Worm (Caenorhabditis elegans): ENCODE results near the gene R03D7.2.
A peak's percentile ranks its signal among the peaks of the same experiment; 100 is the strongest.

R03D7.2 gene

DNA sequence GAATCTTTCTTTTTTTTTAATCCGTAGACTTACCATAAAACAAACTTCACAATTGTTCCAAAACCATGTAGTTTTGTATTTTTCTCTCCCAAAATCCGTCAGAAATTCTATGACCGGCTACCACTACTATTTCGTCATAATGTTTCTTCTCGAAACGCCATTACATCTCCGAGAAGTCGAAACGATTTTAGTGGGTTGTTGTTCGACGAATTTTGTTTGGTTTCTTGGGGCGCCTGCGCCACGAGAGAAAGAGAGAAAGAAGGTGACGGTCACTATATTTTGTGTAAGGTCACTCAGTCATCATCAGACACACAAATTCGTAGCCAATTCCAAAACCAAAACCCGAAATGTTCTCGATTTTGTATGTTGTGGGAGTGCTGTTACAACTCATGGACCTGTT, 47.9 kb downstream of the R03D7.2 start:
- TF ChIP-seq sptf-1 (tag; optimal IDR thresholded peaks at IDR 0.05) (no peak), lin-15B (tag; optimal IDR thresholded peaks at IDR 0.05) (no peak), dsc-1 (tag; optimal IDR thresholded peaks at IDR 0.05) (no peak), elt-2 (tag; optimal IDR thresholded peaks at IDR 0.05) (no peak), sox-4 (tag; optimal IDR thresholded peaks at IDR 0.05) (no peak), unc-30 (tag; optimal IDR thresholded peaks at IDR 0.05) (no peak), nhr-71 (tag; optimal IDR thresholded peaks at IDR 0.05) (peak; percentile 27), snpc-4 (tag; optimal IDR thresholded peaks at IDR 0.05) (no peak), unc-86 (tag; optimal IDR thresholded peaks at IDR 0.05) (no peak), C34B4.2 (tag; optimal IDR thresholded peaks at IDR 0.05) (no peak), alr-1 (tag; optimal IDR thresholded peaks at IDR 0.05; ENCODE audit: borderline replicate concordance) (no peak), lin-35 (GFP tag; optimal IDR thresholded peaks at IDR 0.05) (peak in 1 of 2 experiments; percentile 11), nhr-47 (tag; optimal IDR thresholded peaks at IDR 0.05) (no peak), lsy-2 (tag; optimal IDR thresholded peaks at IDR 0.05) (peak in 1 of 2 experiments; percentile 29), swsn-7 (tag; optimal IDR thresholded peaks at IDR 0.05) (no peak), nhr-28 (tag; optimal IDR thresholded peaks at IDR 0.05) (no peak), lin-14 (GFP tag; optimal IDR thresholded peaks at IDR 0.05) (peak; percentile 74), hlh-4 (tag; optimal IDR thresholded peaks at IDR 0.05) (no peak), Y116A8C.19 (tag; optimal IDR thresholded peaks at IDR 0.05; ENCODE audit: borderline replicate concordance) (no peak), egl-27 (tag; optimal IDR thresholded peaks at IDR 0.05) (no peak), efl-3 (GFP tag; optimal IDR thresholded peaks at IDR 0.05) (no peak), irx-1 (tag; optimal IDR thresholded peaks at IDR 0.05) (no peak), tbx-2 (tag; optimal IDR thresholded peaks at IDR 0.05) (no peak), nhr-20 (tag; optimal IDR thresholded peaks at IDR 0.05) (peak; percentile 49), mep-1 (tag; optimal IDR thresholded peaks at IDR 0.05) (peak; percentile 21), unc-98 (GFP tag; IDR thresholded peaks at IDR 0.05) (no peak), egl-13 (tag; optimal IDR thresholded peaks at IDR 0.05) (no peak), vab-15 (tag; optimal IDR thresholded peaks at IDR 0.05) (no peak), nhr-85 (tag) (peak; percentile 83), ceh-8 (GFP tag; optimal IDR thresholded peaks at IDR 0.05) (no peak), tlp-1 (tag; optimal IDR thresholded peaks at IDR 0.05) (no peak), fkh-10 (GFP tag; optimal IDR thresholded peaks at IDR 0.05) (no peak), nhr-12 (tag; optimal IDR thresholded peaks at IDR 0.05) (no peak), grh-1 (GFP tag; IDR thresholded peaks at IDR 0.05) (no peak), pqm-1 (tag; optimal IDR thresholded peaks at IDR 0.05) (no peak), mdl-1 (tag; optimal IDR thresholded peaks at IDR 0.05) (peak in 1 of 2 experiments; percentile 12), mab-9 (GFP tag; IDR thresholded peaks at IDR 0.05) (no peak), ets-5 (GFP tag; IDR thresholded peaks at IDR 0.05) (no peak), ceh-90 (tag; optimal IDR thresholded peaks at IDR 0.05) (no peak), nhr-11 (tag; optimal IDR thresholded peaks at IDR 0.05) (no peak), lir-3 (tag; optimal IDR thresholded peaks at IDR 0.05; ENCODE audit: poor library complexity) (no peak), zip-4 (GFP tag; optimal IDR thresholded peaks at IDR 0.05) (no peak), snu-23 (GFP tag; optimal IDR thresholded peaks at IDR 0.05) (peak; percentile 41), blmp-1 (tag; optimal IDR thresholded peaks at IDR 0.05) (peak; percentile 76), unc-62 (GFP tag; optimal IDR thresholded peaks at IDR 0.05) (no peak), fkh-4 (tag; optimal IDR thresholded peaks at IDR 0.05; ENCODE audit: borderline replicate concordance) (no peak), ztf-4 (tag; optimal IDR thresholded peaks at IDR 0.05) (no peak), nhr-237 (tag; optimal IDR thresholded peaks at IDR 0.05) (no peak), mef-2 (tag; optimal IDR thresholded peaks at IDR 0.05) (no peak), zag-1 (tag; optimal IDR thresholded peaks at IDR 0.05) (no peak), efl-1 (optimal IDR thresholded peaks at IDR 0.05) (no peak), efl-1 (GFP tag; optimal IDR thresholded peaks at IDR 0.05 in 1 of 2) (peak in 1 of 2 experiments; percentile 53), ceh-63 (GFP tag; optimal IDR thresholded peaks at IDR 0.05) (no peak), rnt-1 (tag; optimal IDR thresholded peaks at IDR 0.05) (no peak)
